Fruit fly (Drosophila melanogaster) whole organism: ENCODE results near the gene Cyp6v1.

Experiments used
- CG8478 ChIP-seq: fragments of >200 bp; optimal IDR thresholded peaks from 2 replicates; lab custom pipeline; 2018; ENCODE audit warnings: inconsistent platforms
- Dll ChIP-seq: fragments of >200 bp; optimal IDR thresholded peaks from 2 replicates; lab custom pipeline; 2017
- psq ChIP-seq: fragments of >200 bp; optimal IDR thresholded peaks from 2 replicates; lab custom pipeline; 2017

dm6 chrX:20631160-20631559, 25.8 kb upstream of the Cyp6v1 start:
- TF ChIP-seq Dll, result no peak
- no peak for TF ChIP-seq psq (lab: Kevin White, UChicago)
- no peak for TF ChIP-seq CG8478
